Fruit fly (Drosophila melanogaster): ENCODE results near the gene Nepl8.

Nepl8 gene

DNA sequence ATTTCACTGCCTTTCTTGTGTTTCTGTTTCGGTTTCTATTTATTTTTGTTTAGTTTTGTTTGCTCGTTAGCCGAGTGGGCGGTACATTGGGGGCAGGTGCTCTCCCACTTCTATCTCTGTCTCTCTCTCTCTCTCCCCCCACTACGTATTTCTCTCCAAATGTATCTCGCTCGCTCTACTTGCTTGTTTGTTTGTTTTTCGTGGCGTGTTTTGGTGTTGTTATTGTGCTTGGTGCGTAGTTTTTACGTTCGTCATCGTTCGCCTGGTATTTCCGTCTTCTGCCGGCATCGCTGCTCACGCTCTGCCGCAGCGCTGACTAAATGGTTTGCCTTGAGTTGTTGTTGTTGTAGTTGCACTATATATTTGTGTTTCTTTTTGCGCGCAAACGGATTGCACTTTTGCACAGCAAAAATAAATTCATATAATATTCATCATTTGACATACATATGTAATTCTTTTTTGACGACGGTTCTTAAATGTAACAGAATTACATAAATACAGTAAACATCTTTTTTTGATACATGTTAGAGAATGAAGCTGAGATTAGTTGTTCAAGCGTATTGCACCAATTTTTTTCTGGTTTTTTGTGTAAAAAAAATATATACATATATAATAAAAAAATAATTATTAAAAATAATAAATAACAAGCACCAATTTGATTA is 46.4 kb downstream of the Nepl8 start (continued):
- TF ChIP-seq CG17568 (GFP tag; optimal IDR thresholded peaks at IDR 0.05) = peak; percentile 80
- no peak for TF ChIP-seq Doc3 (GFP tag; IDR thresholded peaks at IDR 0.05; ENCODE audit: partially characterized antibody)
- no peak for TF ChIP-seq CG3847 (GFP tag; IDR thresholded peaks at IDR 0.05)
- no peak for TF ChIP-seq tup (GFP tag; optimal IDR thresholded peaks at IDR 0.05)
- no peak for TF ChIP-seq CG14860 (GFP tag; IDR thresholded peaks at IDR 0.05; ENCODE audit: partially characterized antibody)
- no peak for TF ChIP-seq CG6689 (GFP tag; IDR thresholded peaks at IDR 0.05)
- no peak for TF ChIP-seq Abd-B (GFP tag; optimal IDR thresholded peaks at IDR 0.05)
- TF ChIP-seq Sry-δ (GFP tag; optimal IDR thresholded peaks at IDR 0.05) = no peak
- TF ChIP-seq BtbVII (GFP tag; optimal IDR thresholded peaks at IDR 0.05) = peak; percentile 22
- no peak for TF ChIP-seq NC2β (GFP tag; optimal IDR thresholded peaks at IDR 0.05)
- TF ChIP-seq CG43689 (GFP tag; IDR thresholded peaks at IDR 0.05) = no peak
- TF ChIP-seq CG18599 (GFP tag; optimal IDR thresholded peaks at IDR 0.05) = peak; percentile 50
- peak; percentile 12 for TF ChIP-seq repo (GFP tag; optimal IDR thresholded peaks at IDR 0.05)
- TF ChIP-seq rib (GFP tag; IDR thresholded peaks at IDR 0.05) = peak; percentile 58; the same call in 1 of the 2 replicates
- no peak for TF ChIP-seq br (optimal IDR thresholded peaks at IDR 0.05)
- peak; percentile 47 for TF ChIP-seq CG4328 (GFP tag; optimal IDR thresholded peaks at IDR 0.05)
- TF ChIP-seq CG5953 (GFP tag; IDR thresholded peaks at IDR 0.05) = no peak
- TF ChIP-seq CG9609 (GFP tag; optimal IDR thresholded peaks at IDR 0.05) = no peak
- peak; percentile 73 for TF ChIP-seq ATbp (GFP tag; optimal IDR thresholded peaks at IDR 0.05)
- TF ChIP-seq Ada2b (GFP tag; IDR thresholded peaks at IDR 0.05) = no peak
- no peak for TF ChIP-seq CG10147 (GFP tag; optimal IDR thresholded peaks at IDR 0.05)
- TF ChIP-seq CG42726 (GFP tag; IDR thresholded peaks at IDR 0.05; ENCODE audit: partially characterized antibody) = no peak
- no peak for TF ChIP-seq GATAe (GFP tag; conservative IDR thresholded peaks at IDR 0.05)
- TF ChIP-seq ranshi (GFP tag; IDR thresholded peaks at IDR 0.05) = peak; percentile 23; the same call in 1 of the 2 replicates
- peak; percentile 50 for TF ChIP-seq nom (GFP tag; optimal IDR thresholded peaks at IDR 0.05)
- TF ChIP-seq ems (GFP tag; optimal IDR thresholded peaks at IDR 0.05) = no peak
- TF ChIP-seq CG6175 (GFP tag; IDR thresholded peaks at IDR 0.05) = peak; percentile 55; the same call in 1 of the 3 replicates
- peak; percentile 45 for TF ChIP-seq pb (GFP tag; optimal IDR thresholded peaks at IDR 0.05)
- no peak for TF ChIP-seq Camta (GFP tag; optimal IDR thresholded peaks at IDR 0.05)
- no peak for TF ChIP-seq ase (GFP tag; IDR thresholded peaks at IDR 0.05)
- TF ChIP-seq Dp (GFP tag; optimal IDR thresholded peaks at IDR 0.05) = no peak
- no peak for TF ChIP-seq CG31388 (GFP tag; optimal IDR thresholded peaks at IDR 0.05)
- no peak for TF ChIP-seq CG10267 (tag; optimal IDR thresholded peaks at IDR 0.05)
- no peak for TF ChIP-seq jing (GFP tag; optimal IDR thresholded peaks at IDR 0.05)
- no peak for TF ChIP-seq CG8765 (GFP tag; IDR thresholded peaks at IDR 0.05)
- TF ChIP-seq Gug (GFP tag; IDR thresholded peaks at IDR 0.05) = no peak
- peak; percentile 81 for TF ChIP-seq CG6813 (GFP tag; optimal IDR thresholded peaks at IDR 0.05)
- TF ChIP-seq abd-A (tag; optimal IDR thresholded peaks at IDR 0.05) = peak; percentile 81
- no peak for TF ChIP-seq Xbp1 (GFP tag; optimal IDR thresholded peaks at IDR 0.05)
- TF ChIP-seq CG10321 (GFP tag; IDR thresholded peaks at IDR 0.05) = no peak
- TF ChIP-seq kni (GFP tag; optimal IDR thresholded peaks at IDR 0.05) = peak; percentile 95
- TF ChIP-seq CG30431 (GFP tag; optimal IDR thresholded peaks at IDR 0.05) = no peak
- no peak for TF ChIP-seq crp (GFP tag; optimal IDR thresholded peaks at IDR 0.05)
- no peak for TF ChIP-seq Hr78 (GFP tag; optimal IDR thresholded peaks at IDR 0.05)
- TF ChIP-seq Ets65A (GFP tag) = no peak
- no peak for TF ChIP-seq HLH4C (GFP tag; IDR thresholded peaks at IDR 0.05; ENCODE audit: partially characterized antibody)
- no peak for TF ChIP-seq CG12391 (tag; optimal IDR thresholded peaks at IDR 0.05)
- TF ChIP-seq CG3281 (GFP tag; optimal IDR thresholded peaks at IDR 0.05) = no peak
- peak; percentile 20 for TF ChIP-seq CG16863 (GFP tag; optimal IDR thresholded peaks at IDR 0.05)
- no peak for TF ChIP-seq CG2889 (GFP tag; IDR thresholded peaks at IDR 0.05)

All from whole organism, embryonic.